Fruit fly (Drosophila melanogaster) whole organism, embryonic: Measurements from ENCODE around the gene Vdup1.

Experiments
- Aef1 ChIP-seq: fragments of 200-800 bp; sonication (Bioruptor generic); IDR thresholded peaks from 3 replicates; pipeline ENCODE4 v1.3.6; 2022; ENCODE audit warnings: missing biosample characterization, missing genetic modification characterization
- Atf3 ChIP-seq: fragments of 200-800 bp; sonication (Bioruptor generic); optimal IDR thresholded peaks from 3 replicates; lab custom pipeline; 2016; ENCODE audit warnings: missing biosample characterization, missing genetic modification characterization
- CG12299 ChIP-seq: fragments of 200-800 bp; sonication (Bioruptor generic); optimal IDR thresholded peaks from 2 replicates; lab custom pipeline; 2018; ENCODE audit warnings: missing biosample characterization, mild to moderate bottlenecking, missing genetic modification characterization
- CG12769 ChIP-seq: fragments of 200-800 bp; sonication (Bioruptor generic); optimal IDR thresholded peaks from 2 replicates; lab custom pipeline; 2019; ENCODE audit warnings: missing biosample characterization, mild to moderate bottlenecking, missing genetic modification characterization, moderate library complexity
- CG13775 ChIP-seq: fragments of 200-800 bp; sonication (Bioruptor generic); optimal IDR thresholded peaks from 3 replicates; lab custom pipeline; 2017; ENCODE audit warnings: missing biosample characterization, mild to moderate bottlenecking, missing genetic modification characterization
- CG14667 ChIP-seq: fragments of 200-800 bp; sonication (Bioruptor generic); IDR thresholded peaks from 2 replicates; pipeline ENCODE4 v1.3.6; 2022; ENCODE audit warnings: missing biosample characterization, missing genetic modification characterization
- CG16813 ChIP-seq: fragments of 200-800 bp; sonication (Bioruptor generic); IDR thresholded peaks from 3 replicates; pipeline ENCODE4 v1.3.6; 2022; ENCODE audit warnings: missing biosample characterization, missing genetic modification characterization; ENCODE audit not compliant: partially characterized antibody
- CG17361 ChIP-seq: fragments of 200-800 bp; sonication (Bioruptor generic); IDR thresholded peaks from 3 replicates; pipeline ENCODE4 v1.3.6; 2022; ENCODE audit warnings: missing biosample characterization, missing genetic modification characterization
- CG17568 ChIP-seq: fragments of 200-800 bp; sonication (Bioruptor generic); optimal IDR thresholded peaks from 2 replicates; lab custom pipeline; 2018; ENCODE audit warnings: missing biosample characterization, mild to moderate bottlenecking, missing genetic modification characterization, moderate library complexity
- CG2875 ChIP-seq: fragments of 200-800 bp; sonication (Bioruptor generic); optimal IDR thresholded peaks from 2 replicates; lab custom pipeline; 2017; ENCODE audit warnings: missing biosample characterization, mild to moderate bottlenecking, missing genetic modification characterization, missing genetic modification reagents
- CG3995 ChIP-seq: fragments of 200-800 bp; sonication (Bioruptor generic); optimal IDR thresholded peaks from 3 replicates; lab custom pipeline; 2016; ENCODE audit warnings: missing biosample characterization, missing genetic modification characterization
- CG4328 ChIP-seq: fragments of 200-800 bp; sonication (Bioruptor generic); optimal IDR thresholded peaks from 3 replicates; lab custom pipeline; 2017; ENCODE audit warnings: missing biosample characterization, missing genetic modification reagents, missing genetic modification characterization
- CG43689 ChIP-seq: fragments of 200-800 bp; sonication (Bioruptor generic); IDR thresholded peaks from 2 replicates; pipeline ENCODE4 v1.3.6; 2022; ENCODE audit warnings: missing biosample characterization, missing genetic modification characterization
- CG4404 ChIP-seq: fragments of 200-800 bp; sonication (Bioruptor generic); IDR thresholded peaks from 2 replicates; pipeline ENCODE4 v1.3.6; 2022; ENCODE audit warnings: missing biosample characterization, missing genetic modification characterization
- CG6765 ChIP-seq: fragments of 200-800 bp; sonication (Bioruptor generic); optimal IDR thresholded peaks from 3 replicates; lab custom pipeline; 2017; ENCODE audit warnings: missing biosample characterization, mild to moderate bottlenecking, missing genetic modification characterization
- CG8089 ChIP-seq: fragments of 200-800 bp; sonication (Bioruptor generic); optimal IDR thresholded peaks from 3 replicates; lab custom pipeline; 2016; ENCODE audit warnings: missing biosample characterization, missing genetic modification characterization
- Dll ChIP-seq: fragments of 200-800 bp; sonication (Bioruptor generic); IDR thresholded peaks from 4 replicates; pipeline ENCODE4 v1.3.6; 2022; ENCODE audit warnings: missing biosample characterization, missing genetic modification characterization; ENCODE audit not compliant: partially characterized antibody
- Dref ChIP-seq: fragments of 200-800 bp; sonication (Bioruptor generic); IDR thresholded peaks from 2 replicates; pipeline ENCODE4 v1.3.6; 2022; ENCODE audit warnings: missing biosample characterization, missing genetic modification characterization
- Fer1 ChIP-seq: fragments of 200-800 bp; sonication (Bioruptor generic); optimal IDR thresholded peaks from 2 replicates; lab custom pipeline; 2017; ENCODE audit warnings: missing biosample characterization, mild to moderate bottlenecking, missing genetic modification characterization
- GATAe ChIP-seq: fragments of 200-800 bp; sonication (Bioruptor generic); conservative IDR thresholded peaks from 2 replicates; pipeline ENCODE4 v1.3.6; 2022; ENCODE audit warnings: missing biosample characterization, missing genetic modification characterization
- HLH54F ChIP-seq: fragments of 200-800 bp; sonication (Bioruptor generic); optimal IDR thresholded peaks from 3 replicates; lab custom pipeline; 2016; ENCODE audit warnings: missing biosample characterization, missing genetic modification characterization
- Hey ChIP-seq: fragments of 200-800 bp; sonication (Bioruptor generic); optimal IDR thresholded peaks from 3 replicates; lab custom pipeline; 2018; ENCODE audit warnings: missing biosample characterization, mild to moderate bottlenecking, missing genetic modification characterization
- HmgD ChIP-seq: fragments of 200-800 bp; sonication (Bioruptor generic); optimal IDR thresholded peaks from 3 replicates; lab custom pipeline; 2016; ENCODE audit warnings: missing biosample characterization, missing genetic modification characterization
- Jarid2 ChIP-seq: fragments of 200-800 bp; sonication (Bioruptor generic); optimal IDR thresholded peaks from 3 replicates; lab custom pipeline; 2017; ENCODE audit warnings: mild to moderate bottlenecking, missing biosample characterization, missing genetic modification reagents, missing genetic modification characterization
- Neu2 ChIP-seq: fragments of 200-800 bp; sonication (Bioruptor generic); optimal IDR thresholded peaks from 3 replicates; lab custom pipeline; 2016; ENCODE audit warnings: missing biosample characterization, missing genetic modification characterization, borderline replicate concordance
- Ptx1 ChIP-seq: fragments of 200-800 bp; sonication (Bioruptor generic); IDR thresholded peaks from 2 replicates; pipeline ENCODE4 v1.3.6; 2022; ENCODE audit warnings: missing biosample characterization, missing genetic modification characterization
- abd-A ChIP-seq: fragments of 200-800 bp; sonication (Bioruptor generic); optimal IDR thresholded peaks from 3 replicates; lab custom pipeline; 2019; ENCODE audit warnings: missing biosample characterization, mild to moderate bottlenecking, missing genetic modification characterization, moderate library complexity
- aop ChIP-seq: fragments of 200-800 bp; sonication (Bioruptor generic); IDR thresholded peaks from 2 replicates; pipeline ENCODE4 v1.3.6; 2022; ENCODE audit warnings: missing biosample characterization, missing genetic modification characterization
- ara ChIP-seq: fragments of 200-800 bp; sonication (Bioruptor generic); IDR thresholded peaks from 2 replicates; pipeline ENCODE4 v1.3.6; 2022; ENCODE audit warnings: missing biosample characterization, missing genetic modification characterization
- bigmax ChIP-seq: fragments of 200-800 bp; sonication (Bioruptor generic); optimal IDR thresholded peaks from 2 replicates; lab custom pipeline; 2018; ENCODE audit warnings: missing biosample characterization, mild to moderate bottlenecking, missing genetic modification characterization
- bowl ChIP-seq: fragments of 200-800 bp; sonication (Bioruptor generic); IDR thresholded peaks from 2 replicates; pipeline ENCODE4 v1.3.6; 2022; ENCODE audit warnings: missing biosample characterization, missing genetic modification characterization
- crc ChIP-seq: fragments of 200-800 bp; sonication (Bioruptor generic); optimal IDR thresholded peaks from 2 replicates; lab custom pipeline; 2016; ENCODE audit warnings: missing biosample characterization, missing genetic modification characterization
- dpn ChIP-seq, 2 experiments: fragments of 200-800 bp; sonication (Bioruptor generic); optimal IDR thresholded peaks; 3 replicates each; lab custom pipeline; 2016; ENCODE audit warnings: missing biosample characterization in 2 of 2, missing genetic modification characterization in 2 of 2
- eyg ChIP-seq: fragments of 200-800 bp; sonication (Bioruptor generic); optimal IDR thresholded peaks from 3 replicates; lab custom pipeline; 2016; ENCODE audit warnings: missing biosample characterization, missing genetic modification characterization
- fru ChIP-seq: fragments of >200 bp; optimal IDR thresholded peaks from 2 replicates; lab custom pipeline; 2017
- gem ChIP-seq: fragments of 200-800 bp; sonication (Bioruptor generic); optimal IDR thresholded peaks from 2 replicates; lab custom pipeline; 2019; ENCODE audit warnings: missing biosample characterization, mild to moderate bottlenecking, missing genetic modification characterization, moderate library complexity
- jigr1 ChIP-seq: fragments of 200-800 bp; sonication (Bioruptor generic); IDR thresholded peaks from 3 replicates; pipeline ENCODE4 v1.3.6; 2022; ENCODE audit warnings: missing biosample characterization, missing genetic modification characterization
- lilli ChIP-seq: fragments of 200-800 bp; sonication (Bioruptor generic); optimal IDR thresholded peaks from 3 replicates; lab custom pipeline; 2016; ENCODE audit warnings: missing biosample characterization, missing genetic modification characterization
- nerfin-1 ChIP-seq: fragments of 200-800 bp; sonication (Bioruptor generic); optimal IDR thresholded peaks from 3 replicates; lab custom pipeline; 2019; ENCODE audit warnings: missing biosample characterization, mild to moderate bottlenecking, missing genetic modification characterization, moderate library complexity
- pan ChIP-seq, 4 experiments: fragments of >200 bp in 3 of 4; fragments of 200-800 bp in 1 of 4; sonication (Bioruptor generic) in 1 of 4; optimal IDR thresholded peaks in 3 of 4; IDR thresholded peaks in 1 of 4; 2 replicates each; pipeline versions ENCODE4 v1.3.6 to Lab custom; 2017 to 2022; ENCODE audit warnings: missing biosample characterization in 2 of 4, missing genetic modification characterization in 2 of 4, mixed read lengths in 1 of 4
- phol ChIP-seq: fragments of 200-800 bp; sonication (Bioruptor generic); optimal IDR thresholded peaks from 3 replicates; lab custom pipeline; 2018; ENCODE audit warnings: missing biosample characterization, mild to moderate bottlenecking, missing genetic modification characterization, moderate library complexity
- pum ChIP-seq: fragments of 200-800 bp; sonication (Bioruptor generic); optimal IDR thresholded peaks from 2 replicates; lab custom pipeline; 2016; ENCODE audit warnings: missing biosample characterization, missing genetic modification characterization
- pzg ChIP-seq: fragments of 200-800 bp; sonication (Bioruptor generic); optimal IDR thresholded peaks from 3 replicates; lab custom pipeline; 2018; ENCODE audit warnings: missing biosample characterization, mild to moderate bottlenecking, missing genetic modification characterization, moderate library complexity
- salm ChIP-seq: fragments of 200-800 bp; sonication (Bioruptor generic); optimal IDR thresholded peaks from 2 replicates; lab custom pipeline; 2018; ENCODE audit warnings: missing biosample characterization, mild to moderate bottlenecking, missing genetic modification characterization
- sc ChIP-seq, 3 experiments: fragments of >200 bp in 2 of 3; fragments of 200-800 bp in 1 of 3; sonication (Bioruptor generic) in 1 of 3; optimal IDR thresholded peaks; 2 replicates in 2 of 3; 3 replicates in 1 of 3; lab custom pipeline; 2017; ENCODE audit warnings: mild to moderate bottlenecking in 1 of 3, missing biosample characterization in 1 of 3, missing genetic modification characterization in 1 of 3, missing genetic modification reagents in 1 of 3
- seq ChIP-seq: fragments of 200-800 bp; sonication (Bioruptor generic); IDR thresholded peaks from 2 replicates; pipeline ENCODE4 v1.3.6; 2022; ENCODE audit warnings: missing biosample characterization, missing genetic modification characterization
- sna ChIP-seq: fragments of 200-800 bp; sonication (Bioruptor generic); IDR thresholded peaks from 2 replicates; pipeline ENCODE4 v1.3.6; 2022; ENCODE audit warnings: missing biosample characterization, missing genetic modification characterization; ENCODE audit not compliant: partially characterized antibody
- ttk ChIP-seq: fragments of 200-800 bp; sonication (Bioruptor generic); IDR thresholded peaks from 2 replicates; pipeline ENCODE4 v2.1.2; 2022; ENCODE audit warnings: missing biosample characterization, missing genetic modification characterization
- vnd ChIP-seq: fragments of 200-800 bp; sonication (Bioruptor generic); IDR thresholded peaks from 3 replicates; pipeline ENCODE4 v1.3.6; 2022; ENCODE audit warnings: missing biosample characterization, missing genetic modification characterization; ENCODE audit not compliant: partially characterized antibody
- yki ChIP-seq: fragments of >200 bp; optimal IDR thresholded peaks from 3 replicates; lab custom pipeline; 2018

Gene Vdup1

DNA sequence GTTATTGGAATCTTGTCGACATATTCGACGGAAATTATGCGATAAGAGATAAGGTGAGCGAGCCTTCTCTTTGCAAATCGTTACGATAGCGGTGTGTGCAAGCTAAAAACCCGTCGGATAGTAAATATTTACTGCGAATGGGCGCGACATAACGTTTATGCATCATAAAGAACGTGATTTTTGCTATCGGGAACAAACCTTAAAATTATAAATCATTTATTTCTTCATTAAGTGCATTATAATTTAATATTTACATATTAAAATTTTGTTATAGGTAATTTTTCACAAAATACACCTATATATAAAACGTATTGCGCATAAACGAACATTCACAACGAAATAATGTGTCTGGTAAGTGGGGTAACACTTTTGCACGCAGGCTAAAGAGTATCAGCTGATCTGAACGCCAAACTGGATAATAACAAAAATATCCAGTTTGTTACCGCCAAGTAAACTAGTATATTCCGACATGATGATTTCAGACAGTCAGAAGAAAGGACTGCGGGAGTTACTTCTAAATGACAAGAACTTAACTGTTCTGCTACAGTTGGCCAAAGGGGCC, 27.0 kb upstream of the Vdup1 start, which contains the start of the genes Gk1 and CG13876 (continued):
- no peak for TF ChIP-seq pan (optimal IDR thresholded peaks at IDR 0.05; lab: Kevin White, UChicago)
- TF ChIP-seq pan (GFP tag; optimal IDR thresholded peaks at IDR 0.05 in 1 of 2, IDR thresholded peaks at IDR 0.05 in 1 of 2), result peak in 1 of 2 experiments; percentile 96
- no peak for TF ChIP-seq Neu2 (GFP tag; lab: Kevin White, UChicago)
- TF ChIP-seq salm, result peak; percentile 96
- peak; percentile 84 for TF ChIP-seq CG43689 (GFP tag; lab: Robert Waterston, UW)
- peak; percentile 98 for TF ChIP-seq CG12299 (tag; lab: Kevin White, UChicago)
- no peak for TF ChIP-seq sc (optimal IDR thresholded peaks at IDR 0.05; lab: Kevin White, UChicago)
- TF ChIP-seq sc (GFP tag; optimal IDR thresholded peaks at IDR 0.05; lab: Kevin White, UChicago), result peak; percentile 82
- TF ChIP-seq phol (tag; lab: Kevin White, UChicago), result peak; percentile 96
- no peak for TF ChIP-seq crc (GFP tag; lab: Kevin White, UChicago)
- TF ChIP-seq abd-A (tag; lab: Kevin White, UChicago), result no peak
- peak; percentile 90 for TF ChIP-seq Aef1 (GFP tag; lab: Robert Waterston, UW)
- peak; percentile 96 for TF ChIP-seq CG17361 (GFP tag; lab: Robert Waterston, UW)
- TF ChIP-seq pzg, result peak; percentile 56
- peak; percentile 93 for TF ChIP-seq ttk (GFP tag; lab: Robert Waterston, UW)
- peak; percentile 93 for TF ChIP-seq Ptx1
- peak; percentile 84 for TF ChIP-seq CG14667 (GFP tag; lab: Robert Waterston, UW)
- peak; percentile 95 for TF ChIP-seq CG12769 (tag; lab: Kevin White, UChicago)
- no peak for TF ChIP-seq Atf3 (GFP tag; lab: Kevin White, UChicago)
- TF ChIP-seq nerfin-1 (tag; lab: Kevin White, UChicago), result peak; percentile 95
- peak; percentile 94 for TF ChIP-seq CG4328
- TF ChIP-seq fru (lab: Kevin White, UChicago), result no peak
- no peak for TF ChIP-seq HmgD
- TF ChIP-seq aop (GFP tag; lab: Robert Waterston, UW), result peak; percentile 26; the same call in 1 of the 2 replicates
- peak; percentile 65 for TF ChIP-seq CG4404 (GFP tag; lab: Robert Waterston, UW)
- TF ChIP-seq yki, result no peak
- TF ChIP-seq jigr1 (GFP tag; lab: Robert Waterston, UW), result peak; percentile 64; the same call in 2 of the 3 replicates
- TF ChIP-seq dpn (GFP tag; optimal IDR thresholded peaks at IDR 0.05; lab: Kevin White, UChicago), result peak; percentile 68 to 91
- peak; percentile 85 for TF ChIP-seq bowl
- peak; percentile 3 for TF ChIP-seq CG8089
- TF ChIP-seq pum (GFP tag; lab: Kevin White, UChicago), result peak; percentile 29
- peak; percentile 93 for TF ChIP-seq CG13775 (GFP tag; lab: Kevin White, UChicago)
- TF ChIP-seq CG16813, result no peak
- peak; percentile 98 for TF ChIP-seq Fer1 (GFP tag; lab: Kevin White, UChicago)
- TF ChIP-seq bigmax, result peak; percentile 71
- TF ChIP-seq sna (GFP tag; lab: Robert Waterston, UW), result no peak
- no peak for TF ChIP-seq HLH54F
- TF ChIP-seq Dll (GFP tag; lab: Robert Waterston, UW), result no peak
- TF ChIP-seq lilli (GFP tag; lab: Kevin White, UChicago), result peak; percentile 86
- TF ChIP-seq CG17568 (GFP tag; lab: Kevin White, UChicago), result no peak
- TF ChIP-seq GATAe, result peak; percentile 74
- TF ChIP-seq eyg, result no peak
- TF ChIP-seq Dref (GFP tag; lab: Robert Waterston, UW), result no peak
- peak; percentile 79 for TF ChIP-seq CG3995
- peak; percentile 92 for TF ChIP-seq seq
- peak; percentile 85 for TF ChIP-seq CG2875
- no peak for TF ChIP-seq vnd
- peak; percentile 94 for TF ChIP-seq CG6765 (GFP tag; lab: Kevin White, UChicago)
- peak; percentile 94 for TF ChIP-seq ara (GFP tag; lab: Robert Waterston, UW)
- no peak for TF ChIP-seq Hey (tag; lab: Kevin White, UChicago)
- peak; percentile 98 for TF ChIP-seq gem (tag; lab: Kevin White, UChicago)
- no peak for TF ChIP-seq Jarid2 (GFP tag; lab: Kevin White, UChicago)
